Fruit fly (Drosophila melanogaster) whole organism, wandering third instar larva: ENCODE results near the gene elB.

Source experiments
- Abd-B ChIP-seq: fragments of >200 bp; optimal IDR thresholded peaks from 2 replicates; lab custom pipeline; 2017; ENCODE audit warnings: missing biosample characterization, missing genetic modification characterization
- CG32264 ChIP-seq: fragments of 200-800 bp; sonication (Bioruptor generic); optimal IDR thresholded peaks from 2 replicates; lab custom pipeline; 2016; ENCODE audit warnings: missing biosample characterization, missing genetic modification characterization
- CG9705 ChIP-seq: fragments of 200-800 bp; sonication (Bioruptor generic); optimal IDR thresholded peaks from 2 replicates; lab custom pipeline; 2018; ENCODE audit warnings: missing biosample characterization, mild to moderate bottlenecking, missing genetic modification characterization
- CrebA ChIP-seq: fragments of 200-800 bp; sonication (Bioruptor generic); optimal IDR thresholded peaks from 2 replicates; lab custom pipeline; 2016; ENCODE audit warnings: missing biosample characterization, mild to moderate bottlenecking, missing genetic modification characterization, borderline replicate concordance
- Dfd ChIP-seq: fragments of >200 bp; optimal IDR thresholded peaks from 2 replicates; lab custom pipeline; 2017; ENCODE audit warnings: missing biosample characterization, missing genetic modification characterization
- Dif ChIP-seq: fragments of 200-275, 200-300 bp; sonication (Bioruptor generic); optimal IDR thresholded peaks from 2 replicates; lab custom pipeline; 2018; ENCODE audit warnings: missing biosample characterization, missing genetic modification characterization; ENCODE audit not compliant: partially characterized antibody
- GATAd ChIP-seq: sonication (Bioruptor generic); optimal IDR thresholded peaks from 2 replicates; lab custom pipeline; 2016; ENCODE audit warnings: missing biosample characterization, missing genetic modification characterization
- HLH106 ChIP-seq: fragments of 200-800 bp; optimal IDR thresholded peaks from 3 replicates; lab custom pipeline; 2019; ENCODE audit warnings: missing biosample characterization, mild to moderate bottlenecking, missing genetic modification characterization, moderate library complexity
- Hnf4 ChIP-seq: fragments of 200-800 bp; sonication (Bioruptor generic); optimal IDR thresholded peaks from 2 replicates; lab custom pipeline; 2016; ENCODE audit warnings: missing biosample characterization, mild to moderate bottlenecking, missing genetic modification characterization
- Hr78 ChIP-seq: fragments of >200 bp; optimal IDR thresholded peaks from 2 replicates; lab custom pipeline; 2017; ENCODE audit warnings: missing biosample characterization, missing genetic modification characterization
- Hr83 ChIP-seq: fragments of 200-300 bp; sonication (Bioruptor generic); optimal IDR thresholded peaks from 2 replicates; lab custom pipeline; 2016; ENCODE audit warnings: missing biosample characterization, mild to moderate bottlenecking, missing genetic modification characterization, moderate library complexity; ENCODE audit not compliant: poor library complexity, severe bottlenecking
- Jra ChIP-seq: sonication (Bioruptor generic); optimal IDR thresholded peaks from 2 replicates; lab custom pipeline; 2016; ENCODE audit warnings: missing biosample characterization, missing genetic modification characterization
- Mio ChIP-seq: sonication (Bioruptor generic); optimal IDR thresholded peaks from 2 replicates; lab custom pipeline; 2016; ENCODE audit warnings: missing biosample characterization, missing genetic modification characterization
- Myc ChIP-seq: fragments of >200 bp; optimal IDR thresholded peaks from 2 replicates; lab custom pipeline; 2017
- N ChIP-seq: fragments of >200 bp; optimal IDR thresholded peaks from 2 replicates; lab custom pipeline; 2018; ENCODE audit warnings: missing biosample characterization, missing external identifiers, missing genetic modification characterization
- OdsH ChIP-seq: fragments of 200-800 bp; sonication (Bioruptor generic); optimal IDR thresholded peaks from 2 replicates; lab custom pipeline; 2016; ENCODE audit warnings: missing biosample characterization, mild to moderate bottlenecking, missing genetic modification characterization
- Rel ChIP-seq, 2 experiments: fragments of 200-800 bp; sonication (Bioruptor generic) in 1 of 2; optimal IDR thresholded peaks; 2 replicates in 1 of 2; 3 replicates in 1 of 2; lab custom pipeline; 2016 to 2019; ENCODE audit warnings: mild to moderate bottlenecking in 2 of 2, missing biosample characterization in 2 of 2, missing genetic modification characterization in 2 of 2, moderate library complexity in 1 of 2
- Sp1 ChIP-seq: fragments of 200-800 bp; sonication (Bioruptor generic); optimal IDR thresholded peaks from 3 replicates; lab custom pipeline; 2019; ENCODE audit warnings: missing biosample characterization, mild to moderate bottlenecking, missing genetic modification characterization, moderate library complexity
- br ChIP-seq: fragments of 200-800 bp; sonication (Bioruptor generic); optimal IDR thresholded peaks from 2 replicates; lab custom pipeline; 2016; ENCODE audit warnings: missing biosample characterization, missing genetic modification characterization
- brk ChIP-seq: fragments of 200-800 bp; sonication (Bioruptor generic); optimal IDR thresholded peaks from 2 replicates; lab custom pipeline; 2016; ENCODE audit warnings: missing biosample characterization, mild to moderate bottlenecking, missing genetic modification characterization
- dl ChIP-seq, 2 experiments: fragments of 175-275, 200-275 bp in 1 of 2; fragments of 200-275 bp in 1 of 2; sonication (Bioruptor generic); optimal IDR thresholded peaks; lab custom pipeline; 2018; ENCODE audit warnings: mild to moderate bottlenecking in 2 of 2, missing biosample characterization in 2 of 2, missing genetic modification characterization in 2 of 2, moderate library complexity in 2 of 2; ENCODE audit not compliant: partially characterized antibody in 2 of 2, insufficient read depth in 1 of 2
- dmrt93B ChIP-seq: fragments of 200-800 bp; sonication (Bioruptor generic); optimal IDR thresholded peaks from 2 replicates; lab custom pipeline; 2018; ENCODE audit warnings: missing biosample characterization, mild to moderate bottlenecking, missing genetic modification characterization
- dsf ChIP-seq: sonication (Bioruptor generic); optimal IDR thresholded peaks from 2 replicates; lab custom pipeline; 2016; ENCODE audit warnings: missing biosample characterization, missing genetic modification characterization, borderline replicate concordance
- ey ChIP-seq: fragments of 200-800 bp; sonication (Bioruptor generic); optimal IDR thresholded peaks from 2 replicates; lab custom pipeline; 2016; ENCODE audit warnings: missing biosample characterization, missing genetic modification characterization
- foxo ChIP-seq, 2 experiments: fragments of 200-800 bp; sonication (Bioruptor generic); optimal IDR thresholded peaks; 2 replicates in 1 of 2; 3 replicates in 1 of 2; lab custom pipeline; 2016 to 2017; ENCODE audit warnings: missing biosample characterization in 2 of 2, missing genetic modification characterization in 2 of 2
- fru ChIP-seq: fragments of 200-800 bp; sonication (Bioruptor generic); optimal IDR thresholded peaks from 3 replicates; lab custom pipeline; 2016; ENCODE audit warnings: missing biosample characterization, mild to moderate bottlenecking, missing genetic modification characterization
- h ChIP-seq: fragments of 200-800 bp; sonication (Bioruptor generic); optimal IDR thresholded peaks from 3 replicates; lab custom pipeline; 2016; ENCODE audit warnings: missing biosample characterization, mild to moderate bottlenecking, missing genetic modification characterization
- jim ChIP-seq: fragments of 175-275, 200-325 bp; sonication (Bioruptor generic); optimal IDR thresholded peaks from 2 replicates; lab custom pipeline; 2016; ENCODE audit warnings: missing biosample characterization, mild to moderate bottlenecking, missing genetic modification characterization
- lola ChIP-seq: fragments of >200 bp; optimal IDR thresholded peaks from 2 replicates; lab custom pipeline; 2017; ENCODE audit warnings: missing biosample characterization, missing genetic modification characterization
- pan ChIP-seq: fragments of >200 bp; optimal IDR thresholded peaks from 2 replicates; lab custom pipeline; 2017
- psq ChIP-seq: fragments of 200-800 bp; sonication (Bioruptor generic); optimal IDR thresholded peaks from 3 replicates; lab custom pipeline; 2017; ENCODE audit warnings: missing biosample characterization, mild to moderate bottlenecking, missing genetic modification characterization, moderate library complexity
- rgr ChIP-seq: fragments of 200-800 bp; sonication (Bioruptor generic); optimal IDR thresholded peaks from 3 replicates; lab custom pipeline; 2016; ENCODE audit warnings: missing biosample characterization, mild to moderate bottlenecking, missing genetic modification characterization
- sage ChIP-seq: fragments of 200-800 bp; sonication (Bioruptor generic); optimal IDR thresholded peaks from 2 replicates; lab custom pipeline; 2016; ENCODE audit warnings: missing biosample characterization, mild to moderate bottlenecking, missing genetic modification characterization
- sv ChIP-seq: fragments of 200-800 bp; sonication (Bioruptor generic); optimal IDR thresholded peaks from 3 replicates; lab custom pipeline; 2016; ENCODE audit warnings: missing biosample characterization, missing genetic modification characterization
- tai ChIP-seq: sonication (Bioruptor generic); optimal IDR thresholded peaks from 2 replicates; lab custom pipeline; 2016; ENCODE audit warnings: missing biosample characterization, missing genetic modification characterization
- usp ChIP-seq: fragments of >200 bp; optimal IDR thresholded peaks from 2 replicates; lab custom pipeline; 2017; ENCODE audit warnings: missing biosample characterization, missing genetic modification characterization
- woc ChIP-seq: sonication (Bioruptor generic); optimal IDR thresholded peaks from 2 replicates; lab custom pipeline; 2016; ENCODE audit warnings: missing biosample characterization, mild to moderate bottlenecking, missing genetic modification characterization

The elB gene

dm6 chr2L:14372254-14372717 lies 37.1 kb downstream of the elB start:
- TF ChIP-seq GATAd (GFP tag; lab: Kevin White, UChicago): no peak
- TF ChIP-seq dl (GFP tag; optimal IDR thresholded peaks at IDR 0.05; lab: Kevin White, UChicago; ENCODE audit: insufficient read depth in 1 of 2, partially characterized antibody in 2 of 2): no peak
- TF ChIP-seq pan (lab: Kevin White, UChicago): no peak
- TF ChIP-seq fru (GFP tag; lab: Kevin White, UChicago): peak; percentile 27
- TF ChIP-seq CrebA (GFP tag; lab: Kevin White, UChicago): no peak
- TF ChIP-seq Jra: no peak
- TF ChIP-seq tai (GFP tag; lab: Kevin White, UChicago): peak; percentile 19
- TF ChIP-seq HLH106 (tag; lab: Kevin White, UChicago): no peak
- TF ChIP-seq foxo (GFP tag; optimal IDR thresholded peaks at IDR 0.05; lab: Kevin White, UChicago): peak in 1 of 2 experiments; percentile 5
- TF ChIP-seq br: peak; percentile 18
- TF ChIP-seq Dfd (GFP tag; lab: Kevin White, UChicago): no peak
- TF ChIP-seq ey (GFP tag; lab: Kevin White, UChicago): no peak
- no peak for TF ChIP-seq N (GFP tag; lab: Kevin White, UChicago)
- no peak for TF ChIP-seq Mio (GFP tag; lab: Kevin White, UChicago)
- peak; percentile 8 for TF ChIP-seq psq (GFP tag; lab: Kevin White, UChicago)
- no peak for TF ChIP-seq Dif (GFP tag; lab: Kevin White, UChicago)
- TF ChIP-seq lola (GFP tag; lab: Kevin White, UChicago): no peak
- TF ChIP-seq woc (GFP tag; lab: Kevin White, UChicago): no peak
- TF ChIP-seq Hnf4 (GFP tag; lab: Kevin White, UChicago): peak; percentile 37
- no peak for TF ChIP-seq Hr83 (GFP tag; lab: Kevin White, UChicago)
- no peak for TF ChIP-seq sage (GFP tag; lab: Kevin White, UChicago)

dm6 chr2L:14370777-14371096 lies 38.6 kb downstream of the elB start:
- TF ChIP-seq dmrt93B: no peak
- TF ChIP-seq Dfd (GFP tag; lab: Kevin White, UChicago): no peak
- TF ChIP-seq Mio (GFP tag; lab: Kevin White, UChicago): no peak
- TF ChIP-seq fru (GFP tag; lab: Kevin White, UChicago): no peak
- TF ChIP-seq tai (GFP tag; lab: Kevin White, UChicago): no peak
- TF ChIP-seq br: no peak
- no peak for TF ChIP-seq rgr (GFP tag; lab: Kevin White, UChicago)
- no peak for TF ChIP-seq dsf
- no peak for TF ChIP-seq ey (GFP tag; lab: Kevin White, UChicago)
- TF ChIP-seq lola (GFP tag; lab: Kevin White, UChicago): no peak
- TF ChIP-seq, all 38 proteins: peak for 0

DNA sequence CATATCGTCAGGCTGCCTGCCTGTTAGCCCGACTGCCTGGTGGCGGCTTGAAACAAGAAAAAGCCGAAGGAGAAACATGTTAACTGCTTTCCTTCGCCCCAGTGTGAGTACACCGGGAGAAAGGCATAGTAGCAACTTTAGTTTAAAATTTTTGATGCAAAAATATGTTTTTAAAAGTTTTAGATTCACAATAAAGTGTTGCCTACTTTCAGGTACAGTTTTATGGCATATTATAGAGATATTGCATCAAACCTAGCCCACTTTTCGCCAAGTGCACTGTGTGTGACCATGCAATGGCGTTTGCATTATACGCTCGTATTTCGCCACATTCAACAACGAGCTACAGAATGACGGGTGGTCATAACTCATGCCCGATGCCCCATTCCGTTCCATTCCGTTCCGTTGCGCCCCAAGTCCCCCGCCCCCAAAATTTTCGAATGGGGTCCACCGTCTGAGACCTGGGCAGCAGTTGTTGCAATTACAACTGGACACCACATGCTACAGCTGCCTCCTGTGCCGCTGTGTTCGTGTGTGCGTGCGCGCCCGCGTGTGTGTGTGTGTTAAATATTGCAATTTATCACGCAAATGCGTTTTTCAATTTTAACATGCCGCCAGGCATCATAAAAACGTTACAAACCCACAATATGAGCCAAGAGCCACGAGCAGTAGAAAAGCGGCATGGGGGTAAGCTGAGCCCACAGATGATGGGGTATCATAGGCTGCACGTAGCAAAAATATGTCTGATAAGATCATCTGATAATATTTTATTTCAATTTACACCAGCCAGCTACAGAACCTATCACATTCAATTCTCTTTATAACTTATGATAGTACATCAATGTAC lies 39.2 kb downstream of the elB start:
- TF ChIP-seq Myc: no peak
- peak; percentile 88 for TF ChIP-seq Hnf4 (GFP tag; lab: Kevin White, UChicago)
- no peak for TF ChIP-seq usp (GFP tag; lab: Kevin White, UChicago)
- TF ChIP-seq ey (GFP tag; lab: Kevin White, UChicago): peak; percentile 94
- peak; percentile 90 for TF ChIP-seq brk (GFP tag; lab: Kevin White, UChicago)
- no peak for TF ChIP-seq N (GFP tag; lab: Kevin White, UChicago)
- peak; percentile 93 for TF ChIP-seq OdsH (GFP tag; lab: Kevin White, UChicago)
- TF ChIP-seq GATAd (GFP tag; lab: Kevin White, UChicago): no peak
- TF ChIP-seq Dfd (GFP tag; lab: Kevin White, UChicago): peak; percentile 98
- peak; percentile 92 for TF ChIP-seq rgr (GFP tag; lab: Kevin White, UChicago)
- peak; percentile 84 for TF ChIP-seq Jra
- TF ChIP-seq br: peak; percentile 94
- TF ChIP-seq lola (GFP tag; lab: Kevin White, UChicago): no peak
- TF ChIP-seq h: peak; percentile 83
- no peak for TF ChIP-seq dl (GFP tag; optimal IDR thresholded peaks at IDR 0.05; lab: Kevin White, UChicago; ENCODE audit: insufficient read depth in 1 of 2, partially characterized antibody in 2 of 2)
- TF ChIP-seq dmrt93B: peak; percentile 90
- TF ChIP-seq CG9705: peak; percentile 90
- TF ChIP-seq woc (GFP tag; lab: Kevin White, UChicago): peak; percentile 68
- TF ChIP-seq Abd-B (GFP tag; lab: Kevin White, UChicago): no peak
- no peak for TF ChIP-seq CG32264
- no peak for TF ChIP-seq sv
- TF ChIP-seq CrebA (GFP tag; lab: Kevin White, UChicago): peak; percentile 0
- no peak for TF ChIP-seq Hr78 (GFP tag; lab: Kevin White, UChicago)
- TF ChIP-seq dsf: peak; percentile 50
- peak; percentile 41 for TF ChIP-seq sage (GFP tag; lab: Kevin White, UChicago)
- peak; percentile 95 for TF ChIP-seq HLH106 (tag; lab: Kevin White, UChicago)
- no peak for TF ChIP-seq Dif (GFP tag; lab: Kevin White, UChicago)
- peak; percentile 94 for TF ChIP-seq Sp1 (GFP tag; lab: Kevin White, UChicago)
- TF ChIP-seq Mio (GFP tag; lab: Kevin White, UChicago): peak; percentile 28
- peak; percentile 82 for TF ChIP-seq tai (GFP tag; lab: Kevin White, UChicago)
- no peak for TF ChIP-seq jim
- peak in 1 of 2 experiments; percentile 97 for TF ChIP-seq foxo (GFP tag; optimal IDR thresholded peaks at IDR 0.05; lab: Kevin White, UChicago)
- peak; percentile 80 for TF ChIP-seq pan (lab: Kevin White, UChicago)
- peak; percentile 85 for TF ChIP-seq psq (GFP tag; lab: Kevin White, UChicago)
- peak; percentile 97 for TF ChIP-seq fru (GFP tag; lab: Kevin White, UChicago)
- TF ChIP-seq Rel (GFP tag; optimal IDR thresholded peaks at IDR 0.05; lab: Kevin White, UChicago): no peak
- peak; percentile 60 for TF ChIP-seq Rel (tag; optimal IDR thresholded peaks at IDR 0.05; lab: Kevin White, UChicago)
